Worm (Caenorhabditis elegans): ENCODE measurements around the gene T24A6.16.
"Not testable (repeated sequence)": the region's sequence is repeated elsewhere in the genome, so short reads cannot be mapped to it uniquely, and the experiment has no call there.

ce11 chrV:3559704-3560103, 3.0 kb downstream of the T24A6.16 start:
- not testable (repeated sequence) for TF ChIP-seq dpl-1 (GFP tag; optimal IDR thresholded peaks at IDR 0.05); C06A6.2 (GFP tag; conservative IDR thresholded peaks at IDR 0.05); madf-6 (GFP tag; IDR thresholded peaks at IDR 0.05); cebp-1 (GFP tag; IDR thresholded peaks at IDR 0.05); cebp-1 (tag; optimal IDR thresholded peaks at IDR 0.05); somi-1 (GFP tag; optimal IDR thresholded peaks at IDR 0.05); ceh-27 (GFP tag; optimal IDR thresholded peaks at IDR 0.05); ceh-91 (GFP tag; IDR thresholded peaks at IDR 0.05)

Data from whole organism, young adult.